Worm (Caenorhabditis elegans) whole organism, mixed stage, embryonic: ENCODE measurements around the gene B0416.7.

Experiments used
- blmp-1 ChIP-seq: fragments of 150-350 bp; optimal IDR thresholded peaks from 2 replicates; lab custom pipeline; 2014; ENCODE audit warnings: missing biosample characterization, missing genetic modification characterization
- ceh-39 ChIP-seq: fragments of 150-350 bp; optimal IDR thresholded peaks from 2 replicates; lab custom pipeline; 2014; ENCODE audit warnings: missing biosample characterization, missing genetic modification characterization
- ceh-43 ChIP-seq: fragments of 200-800 bp; sonication (Bioruptor generic); optimal IDR thresholded peaks from 2 replicates; lab custom pipeline; 2018; ENCODE audit warnings: mild to moderate bottlenecking, missing genetic modification characterization, moderate library complexity, missing compliant biosample characterization
- ces-1 ChIP-seq: fragments of 150-350 bp; optimal IDR thresholded peaks from 2 replicates; lab custom pipeline; 2014; ENCODE audit warnings: missing biosample characterization, missing genetic modification reagents, missing genetic modification characterization
- elt-1 ChIP-seq: sonication (generic microtip); optimal IDR thresholded peaks from 2 replicates; lab custom pipeline; 2017; ENCODE audit warnings: missing genetic modification characterization, mild to moderate bottlenecking, missing compliant biosample characterization, antibody characterized with exemption, moderate library complexity, borderline replicate concordance; ENCODE audit not compliant: insufficient read depth
- elt-3 ChIP-seq: fragments of 150-350 bp; optimal IDR thresholded peaks from 2 replicates; lab custom pipeline; 2014; ENCODE audit warnings: missing biosample characterization, missing genetic modification characterization
- flh-1 ChIP-seq: fragments of 200-800 bp; sonication (Bioruptor generic); optimal IDR thresholded peaks from 2 replicates; lab custom pipeline; 2018; ENCODE audit warnings: mild to moderate bottlenecking, missing genetic modification characterization, moderate library complexity, missing compliant biosample characterization
- lsy-2 ChIP-seq: fragments of 150-350 bp; optimal IDR thresholded peaks from 2 replicates; lab custom pipeline; 2014; ENCODE audit warnings: missing biosample characterization, missing genetic modification characterization
- mab-5 ChIP-seq: fragments of 150-350 bp; optimal IDR thresholded peaks from 2 replicates; lab custom pipeline; 2014; ENCODE audit warnings: missing biosample characterization, missing genetic modification characterization
- mep-1 ChIP-seq: fragments of 150-350 bp; optimal IDR thresholded peaks from 2 replicates; lab custom pipeline; 2017; ENCODE audit warnings: missing biosample characterization, missing genetic modification reagents, missing genetic modification characterization, inconsistent platforms
- nhr-2 ChIP-seq: fragments of 150-350 bp; optimal IDR thresholded peaks from 2 replicates; lab custom pipeline; 2014; ENCODE audit warnings: missing biosample characterization, missing genetic modification characterization
- nhr-237 ChIP-seq: fragments of 150-350 bp; optimal IDR thresholded peaks from 2 replicates; lab custom pipeline; 2014; ENCODE audit warnings: missing biosample characterization, missing genetic modification characterization
- nhr-28 ChIP-seq: fragments of 150-350 bp; optimal IDR thresholded peaks from 2 replicates; lab custom pipeline; 2014; ENCODE audit warnings: missing biosample characterization, missing genetic modification characterization
- unc-62 ChIP-seq: fragments of 150-350 bp; optimal IDR thresholded peaks from 2 replicates; lab custom pipeline; 2014; ENCODE audit warnings: missing biosample characterization, missing genetic modification reagents, missing genetic modification characterization

DNA sequence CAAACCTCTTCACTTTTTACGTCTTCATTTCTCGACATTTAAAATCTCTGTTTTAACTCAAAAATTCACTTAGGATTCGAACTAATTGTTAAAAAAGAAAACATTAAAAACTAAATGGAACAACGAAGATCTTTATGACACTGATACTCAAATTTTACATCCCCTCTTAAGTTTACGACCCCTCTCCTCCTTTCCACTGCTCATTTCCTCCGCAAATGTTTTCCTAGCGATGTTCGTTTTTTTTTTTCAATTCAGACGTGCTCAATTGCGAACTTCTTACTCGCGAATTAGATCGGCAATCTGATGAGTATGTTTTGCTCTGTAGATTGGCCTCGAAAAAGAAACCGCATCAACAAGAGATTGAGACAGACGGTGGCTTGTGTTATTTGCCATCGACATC is 5.0 kb upstream of the B0416.7 start:
- no peak for TF ChIP-seq elt-1 (tag; lab: Kevin White, UChicago)
- no peak for TF ChIP-seq elt-3 (tag; lab: Kevin White, UChicago)
- TF ChIP-seq flh-1 (GFP tag; lab: Kevin White, UChicago) = no peak
- TF ChIP-seq lsy-2 (tag; lab: Kevin White, UChicago) = no peak
- no peak for TF ChIP-seq nhr-28 (tag; lab: Kevin White, UChicago)
- no peak for TF ChIP-seq unc-62 (GFP tag; lab: Kevin White, UChicago)
- no peak for TF ChIP-seq ces-1 (GFP tag; lab: Kevin White, UChicago)
- TF ChIP-seq blmp-1 (tag; lab: Kevin White, UChicago) = no peak
- no peak for TF ChIP-seq mab-5 (tag; lab: Kevin White, UChicago)
- TF ChIP-seq ceh-39 (tag; lab: Kevin White, UChicago) = no peak
- TF ChIP-seq ceh-43 (GFP tag; lab: Kevin White, UChicago) = no peak
- no peak for TF ChIP-seq mep-1
- no peak for TF ChIP-seq nhr-237 (tag; lab: Kevin White, UChicago)
- no peak for TF ChIP-seq nhr-2 (tag; lab: Kevin White, UChicago)
